Worm (Caenorhabditis elegans) whole organism, midembryonic: ENCODE measurements around the gene C18A11.3.

Experiments used
- T22C8.4 ChIP-seq: fragments of 200-800 bp; sonication (Bioruptor generic); IDR thresholded peaks from 2 replicates; pipeline ENCODE4 v1.3.6; 2022; ENCODE audit warnings: missing genetic modification characterization, missing compliant biosample characterization
- cog-1 ChIP-seq: sonication (generic microtip); optimal IDR thresholded peaks from 2 replicates; lab custom pipeline; 2016; ENCODE audit warnings: missing genetic modification characterization, missing compliant biosample characterization
- flt-1 ChIP-seq: fragments of 200-800 bp; sonication (Bioruptor generic); IDR thresholded peaks from 2 replicates; pipeline ENCODE4 v1.3.6; 2022; ENCODE audit warnings: missing genetic modification characterization, missing compliant biosample characterization
- klf-2 ChIP-seq: fragments of 200-800 bp; sonication (Bioruptor generic); conservative IDR thresholded peaks from 2 replicates; pipeline ENCODE4 v1.3.6; 2022; ENCODE audit warnings: missing genetic modification reagents, missing genetic modification characterization, missing compliant biosample characterization
- med-1 ChIP-seq: sonication (generic microtip); optimal IDR thresholded peaks from 2 replicates; lab custom pipeline; 2017; ENCODE audit warnings: missing genetic modification characterization, mild to moderate bottlenecking, missing compliant biosample characterization, antibody characterized with exemption, missing genetic modification reagents; ENCODE audit not compliant: insufficient read depth
- ref-1 ChIP-seq: fragments of 200-800 bp; sonication (Bioruptor generic); conservative IDR thresholded peaks from 2 replicates; pipeline ENCODE4 v1.3.6; 2022; ENCODE audit warnings: missing genetic modification reagents, missing genetic modification characterization, missing compliant biosample characterization
- tab-1 ChIP-seq: fragments of 200-800 bp; sonication (Bioruptor generic); IDR thresholded peaks from 2 replicates; pipeline ENCODE4 v1.3.6; 2022; ENCODE audit warnings: missing genetic modification characterization, missing compliant biosample characterization
- ztf-23 ChIP-seq: fragments of 200-800 bp; sonication (Bioruptor generic); IDR thresholded peaks from 2 replicates; pipeline ENCODE4 v1.3.6; 2022; ENCODE audit warnings: missing genetic modification reagents, missing genetic modification characterization, missing compliant biosample characterization
- ztf-29 ChIP-seq: fragments of 200-800 bp; sonication (Bioruptor generic); IDR thresholded peaks from 2 replicates; pipeline ENCODE4 v1.3.6; 2022; ENCODE audit warnings: missing genetic modification reagents, missing genetic modification characterization, missing compliant biosample characterization

DNA sequence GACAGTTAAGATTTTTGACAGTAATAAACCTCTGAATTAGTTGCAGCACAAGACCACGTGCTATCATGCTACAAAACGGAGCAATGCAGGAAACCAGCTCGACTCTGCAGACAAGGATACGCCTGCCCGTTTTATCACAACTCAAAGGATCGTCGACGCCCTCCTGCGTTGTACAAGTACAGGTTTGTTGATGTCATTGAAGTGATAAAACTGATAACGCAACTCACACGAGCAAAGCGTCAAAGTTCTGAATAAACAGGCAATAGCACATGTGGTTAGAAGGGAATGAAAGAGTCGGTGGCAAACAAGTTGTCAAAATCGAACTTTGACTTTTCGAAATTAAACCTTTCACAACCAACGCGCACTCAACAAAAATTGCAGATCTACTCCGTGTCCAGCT is 38.2 kb upstream of the C18A11.3 start:
- TF ChIP-seq tab-1 (no peak), ztf-23 (GFP tag; lab: Robert Waterston, UW) (no peak), klf-2 (no peak), T22C8.4 (GFP tag; lab: Robert Waterston, UW) (no peak), med-1 (GFP tag; lab: Kevin White, UChicago) (no peak), flt-1 (GFP tag; lab: Robert Waterston, UW) (no peak), cog-1 (tag; lab: Kevin White, UChicago) (no peak), ref-1 (GFP tag; lab: Robert Waterston, UW) (no peak), ztf-29 (no peak)
